Fruit fly (Drosophila melanogaster) S2 (cell line): ENCODE measurements around the gene brk.

Source experiments
- CG8478 ChIP-seq: fragments of >200 bp; optimal IDR thresholded peaks from 2 replicates; lab custom pipeline; 2018
- CTCF ChIP-seq, 2 experiments: fragments of >200 bp; optimal IDR thresholded peaks; 2 replicates each; lab custom pipeline; 2018

brk gene

DNA sequence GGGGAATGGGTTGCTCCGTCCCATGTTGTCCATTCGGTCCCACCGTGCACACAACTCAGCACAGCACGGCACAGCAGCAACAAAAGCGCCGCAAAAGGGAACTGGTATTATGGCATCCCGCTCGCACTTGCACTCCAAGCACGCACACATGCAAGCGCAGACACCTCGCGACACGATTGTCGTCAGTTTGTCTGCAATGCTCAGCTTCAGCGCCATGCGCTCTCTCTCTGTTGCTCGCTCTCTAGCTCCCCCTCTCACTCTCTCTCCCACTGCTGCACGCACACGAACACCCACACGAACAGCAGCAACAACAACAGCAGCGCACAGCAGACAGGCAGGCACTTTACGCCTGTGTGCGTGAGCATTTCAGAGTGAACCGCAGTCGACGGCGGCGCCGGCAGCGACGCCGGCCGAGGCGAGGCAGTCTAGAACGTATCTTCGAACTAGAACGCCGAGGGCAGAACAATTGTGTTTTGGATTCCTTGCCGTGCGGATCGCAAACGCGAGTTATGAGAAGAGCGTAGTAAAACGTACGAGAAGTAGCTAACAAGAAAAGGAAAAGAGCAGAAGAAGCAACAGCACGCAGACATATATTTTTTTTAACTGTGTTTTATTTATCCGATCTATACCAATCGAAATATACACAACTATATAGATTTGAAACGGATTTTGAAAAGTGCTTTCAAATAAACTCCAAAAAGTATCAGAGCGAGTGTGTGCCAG is at the start of gene brk:
TSS of gene brk (plus strand) at position 462 of the 723 bp plus-strand sequence.
- TF ChIP-seq CG8478: no peak
- peak in 1 of 2 experiments; percentile 21 for TF ChIP-seq CTCF (optimal IDR thresholded peaks at IDR 0.05; lab: Kevin White, UChicago)

- TF ChIP-seq CG8478 (no peak), CTCF (optimal IDR thresholded peaks at IDR 0.05; lab: Kevin White, UChicago) (no peak)
Measured at dm6 chrX:7266604-7267003, 41.1 kb upstream of the brk start, which contains the start of gene CG1958. TSS of gene CG1958 (plus strand) at chrX:7266904.

- TF ChIP-seq CTCF (optimal IDR thresholded peaks at IDR 0.05; lab: Kevin White, UChicago) (no peak), CG8478 (no peak)
Measured at dm6 chrX:7271376-7272015, 36.2 kb upstream of the brk start.

DNA sequence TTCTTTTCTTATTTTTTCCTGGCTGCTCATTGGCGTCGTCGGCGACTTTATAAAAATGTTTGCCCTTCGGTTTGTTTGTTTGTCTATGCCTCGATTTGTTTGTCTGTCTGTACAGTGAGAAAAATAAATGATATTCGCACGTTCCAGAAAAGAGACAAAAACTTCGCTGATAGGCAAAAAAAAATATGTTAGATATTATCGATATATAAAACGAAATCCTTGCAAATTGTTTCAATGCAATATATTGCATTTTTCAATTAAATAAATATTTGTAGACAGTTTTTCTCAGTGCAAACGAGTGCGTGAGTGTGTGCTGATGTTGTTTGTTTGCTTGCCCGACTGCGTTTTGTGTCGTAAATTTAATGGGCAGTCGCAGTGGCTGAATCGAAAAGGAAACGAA is 30.7 kb upstream of the brk start:
- no peak for TF ChIP-seq CG8478
- TF ChIP-seq CTCF (optimal IDR thresholded peaks at IDR 0.05; lab: Kevin White, UChicago): no peak

dm6 chrX:7284964-7285363 is 22.8 kb upstream of the brk start:
- TF ChIP-seq CG8478: no peak

- TF ChIP-seq CTCF (optimal IDR thresholded peaks at IDR 0.05; lab: Kevin White, UChicago): no peak
- no peak for TF ChIP-seq CG8478
Measured at dm6 chrX:7285410-7285809, 22.3 kb upstream of the brk start.

DNA sequence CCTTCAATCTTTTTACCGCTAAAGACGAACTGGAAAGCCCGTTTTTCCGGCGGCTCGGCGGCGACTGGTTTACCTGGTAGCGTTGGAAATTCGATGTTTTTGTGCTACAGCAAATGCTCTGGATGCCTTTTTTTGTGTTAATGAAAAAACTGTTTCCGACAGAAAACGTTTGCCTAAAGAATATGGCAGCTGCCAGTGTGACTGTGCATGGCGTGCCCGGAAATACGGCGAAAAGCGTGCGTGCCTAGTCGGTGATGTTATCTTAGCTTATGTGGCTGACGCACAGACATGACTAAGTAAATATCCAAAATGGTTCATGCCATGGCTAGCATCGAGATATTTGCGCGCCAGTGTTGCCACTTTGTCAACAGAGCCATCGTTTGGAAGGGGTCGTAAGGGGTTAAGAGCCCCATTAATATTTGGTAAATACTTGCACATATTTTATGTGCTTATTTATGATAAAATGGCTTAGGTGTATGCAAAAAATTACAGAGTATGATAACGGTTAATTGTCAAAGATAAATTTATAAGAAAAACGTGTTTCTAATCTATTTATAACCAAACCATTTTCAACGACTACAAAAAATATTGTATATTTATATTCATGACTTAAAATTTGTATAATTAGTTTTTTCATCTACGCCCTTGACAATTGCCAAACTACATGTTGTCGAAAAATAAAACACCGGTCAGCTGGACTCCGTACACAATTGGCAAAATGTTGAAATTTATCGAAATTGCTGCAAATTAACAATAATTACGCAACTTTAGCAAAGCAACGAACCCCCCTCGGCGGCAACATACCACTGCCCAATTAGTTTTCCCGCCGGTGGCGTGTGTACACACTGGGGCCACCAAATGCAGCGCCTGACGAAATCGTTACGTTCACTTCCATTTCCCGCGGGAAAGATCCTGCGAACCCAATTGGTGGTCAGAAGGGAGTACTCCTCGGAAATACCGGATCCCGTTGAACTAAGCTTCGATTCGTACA is 21.4 kb upstream of the brk start, which contains the start of gene CG2059:
TSS of gene CG2059 (plus strand) at position 364 of the 991 bp plus-strand sequence.
- peak; percentile 68 to 71 for TF ChIP-seq CTCF (optimal IDR thresholded peaks at IDR 0.05; lab: Kevin White, UChicago)
- no peak for TF ChIP-seq CG8478

DNA sequence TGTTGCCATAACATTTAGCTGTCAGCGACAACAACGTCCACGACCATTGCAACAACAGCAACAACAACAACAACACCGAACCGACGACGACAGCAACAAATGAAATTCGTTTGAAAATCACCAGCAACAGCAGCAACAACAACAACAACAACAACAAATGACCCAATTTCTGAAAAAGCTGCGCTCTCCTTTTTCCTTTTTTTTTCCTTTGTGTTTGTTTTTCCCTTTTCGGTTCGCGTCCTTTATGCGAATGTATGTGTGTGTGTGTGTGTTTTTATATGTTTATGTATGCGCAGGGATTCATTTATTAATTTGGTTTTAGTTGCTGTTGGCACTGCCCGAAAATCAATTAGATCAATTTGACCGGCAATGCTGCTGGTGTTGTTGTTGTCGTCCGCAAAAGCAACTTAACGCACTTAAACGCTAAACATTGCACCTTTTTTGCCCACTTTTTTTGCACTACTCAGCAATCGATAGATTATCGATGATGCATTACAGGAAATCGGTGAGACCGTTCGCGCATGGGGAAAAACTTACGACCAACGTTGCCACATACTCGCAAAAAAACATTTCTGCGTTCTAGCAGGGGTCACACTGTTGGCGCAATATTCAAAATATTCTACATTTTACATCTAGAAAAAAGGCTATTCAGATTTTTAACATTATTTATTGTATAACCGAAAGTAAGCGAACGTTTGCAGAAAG is 16.8 kb upstream of the brk start, which contains the start of gene unc-119:
TSS of gene unc-119 (minus strand) at position 488 of the 705 bp plus-strand sequence.
- TF ChIP-seq CTCF (optimal IDR thresholded peaks at IDR 0.05; lab: Kevin White, UChicago) (peak; percentile 42 to 60), CG8478 (no peak)

DNA sequence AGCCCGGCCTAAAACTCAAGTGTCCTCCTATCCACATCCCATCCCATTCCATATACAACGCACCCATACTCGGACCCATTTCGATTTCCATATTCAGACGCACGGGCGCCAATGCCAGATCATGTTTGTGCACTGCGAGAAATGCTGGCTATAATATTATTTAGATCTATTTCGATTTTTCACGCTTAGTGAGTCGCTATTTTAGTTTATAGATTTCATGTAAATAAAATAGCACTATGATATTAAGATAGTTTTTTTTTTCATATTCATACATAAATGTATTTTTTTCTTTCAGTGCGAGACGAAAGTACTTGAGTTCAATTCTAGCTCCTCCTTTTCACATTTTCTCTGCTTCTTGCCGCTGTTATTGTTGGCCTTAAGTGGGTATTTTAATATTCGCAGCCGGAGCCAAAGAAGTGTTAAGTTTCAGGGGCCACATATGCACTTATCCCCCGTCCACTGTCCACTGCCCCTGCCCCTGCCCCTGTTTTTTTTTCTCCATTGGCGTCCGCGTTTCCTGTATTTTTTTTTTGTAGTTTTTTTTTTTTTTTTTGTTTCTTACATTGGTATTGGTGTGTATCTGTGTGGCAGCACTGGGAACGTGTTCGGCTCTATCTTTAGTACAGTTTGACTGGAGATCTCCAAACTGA is 15.8 kb upstream of the brk start:
- TF ChIP-seq CTCF (optimal IDR thresholded peaks at IDR 0.05; lab: Kevin White, UChicago) (no peak), CG8478 (no peak)

DNA sequence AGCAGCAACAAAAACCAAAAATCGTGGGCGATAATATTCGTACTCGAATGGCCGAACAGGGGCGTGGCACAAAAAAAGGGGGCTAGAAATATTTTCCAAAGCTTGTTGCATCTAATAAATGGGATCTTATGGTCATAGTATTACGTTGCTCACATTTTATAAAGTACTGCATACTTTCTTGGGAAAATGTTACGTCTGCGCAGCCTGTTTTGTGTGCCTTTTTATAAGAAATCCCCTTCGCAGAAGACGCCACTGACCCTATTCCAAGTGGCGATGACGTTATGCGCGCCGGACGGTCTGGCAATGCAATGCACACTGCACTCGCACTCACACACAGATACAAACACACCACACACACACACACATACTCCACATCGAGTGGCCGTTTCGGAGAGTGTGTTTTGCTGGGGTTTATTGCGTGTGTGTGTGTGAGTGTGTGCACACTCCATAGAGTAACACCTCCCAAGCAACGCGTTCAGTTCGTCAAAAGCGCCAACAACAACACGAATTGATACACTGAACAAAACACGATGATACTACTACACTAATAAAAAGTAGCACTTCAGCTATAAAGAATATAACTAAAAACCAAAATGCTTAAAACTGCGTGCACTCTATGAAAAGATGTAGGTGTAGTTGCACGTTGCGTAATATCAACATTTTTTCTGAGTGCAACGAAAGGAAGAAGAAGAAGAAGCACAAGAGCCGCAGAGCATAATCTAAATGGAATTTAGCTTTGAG is 14.4 kb upstream of the brk start:
- TF ChIP-seq CTCF (optimal IDR thresholded peaks at IDR 0.05; lab: Kevin White, UChicago) (no peak), CG8478 (no peak)

DNA sequence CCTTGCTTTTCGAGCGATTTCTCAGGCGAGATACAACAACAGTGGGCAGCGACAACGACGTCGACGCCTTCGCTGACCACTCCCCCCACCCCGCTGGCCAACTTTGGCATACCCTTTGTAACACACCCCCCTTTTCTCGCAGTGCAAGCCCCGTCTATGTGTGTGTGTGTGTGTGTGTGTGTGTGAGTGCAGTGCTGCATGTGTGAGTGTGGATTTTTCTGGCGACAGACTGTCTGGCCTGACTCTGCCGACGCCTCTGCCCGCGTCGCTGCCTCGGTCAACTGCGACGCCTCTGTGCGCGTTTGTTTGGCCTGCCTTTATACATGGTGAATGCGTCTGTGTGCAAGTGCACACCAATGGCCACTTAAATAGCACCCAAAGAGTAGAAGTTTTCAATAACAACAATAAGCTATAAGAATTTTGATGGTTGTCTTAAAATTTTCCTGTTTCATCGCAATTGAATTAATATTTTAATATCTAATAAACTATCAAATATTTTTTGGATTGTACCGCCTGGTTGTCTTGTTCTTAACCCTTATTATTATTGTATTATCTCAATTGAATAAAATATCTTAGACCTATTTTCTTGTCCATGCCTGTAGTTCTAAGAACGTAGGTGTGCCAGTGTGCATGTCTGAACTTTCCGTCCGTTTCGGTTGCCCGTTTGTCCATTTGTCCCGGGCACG is 13.7 kb upstream of the brk start:
- TF ChIP-seq CG8478 (no peak), CTCF (optimal IDR thresholded peaks at IDR 0.05; lab: Kevin White, UChicago) (no peak)

dm6 chrX:7295973-7296372 is 11.8 kb upstream of the brk start:
- no peak for TF ChIP-seq CTCF (optimal IDR thresholded peaks at IDR 0.05; lab: Kevin White, UChicago)
- TF ChIP-seq CG8478: no peak

DNA sequence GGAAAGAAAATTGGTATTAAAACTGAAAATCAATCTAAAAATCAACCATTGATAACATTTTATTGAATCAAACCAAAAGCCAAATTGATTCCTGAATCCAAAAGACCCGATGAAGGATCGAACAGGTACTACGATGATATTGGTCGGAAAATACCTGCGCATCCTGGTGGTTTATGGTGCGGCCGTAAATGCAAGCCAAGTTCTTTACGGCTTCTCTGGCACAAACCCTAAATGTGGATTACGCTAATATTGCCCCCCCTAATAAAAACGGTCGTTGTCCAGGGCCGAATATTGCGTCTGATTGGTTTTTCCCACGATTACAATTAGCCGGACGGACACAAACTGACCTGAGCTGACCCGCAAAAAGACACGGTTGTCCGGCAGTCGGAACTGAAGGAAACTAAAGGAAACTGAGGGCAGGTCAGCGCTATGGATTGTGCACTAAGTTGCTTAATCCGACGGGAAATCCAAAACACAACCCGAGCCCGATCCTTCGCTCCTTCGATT is 11.0 kb upstream of the brk start:
- TF ChIP-seq CTCF (optimal IDR thresholded peaks at IDR 0.05; lab: Kevin White, UChicago) (no peak), CG8478 (no peak)
